Fruit fly (Drosophila melanogaster) whole organism, embryonic: ENCODE results near the gene ppk20.

ENCODE experiments used
- B-H1 ChIP-seq: fragments of 200-800 bp; sonication (Bioruptor generic); IDR thresholded peaks from 3 replicates; pipeline ENCODE4 v1.3.6; 2022; ENCODE audit warnings: missing biosample characterization, missing genetic modification characterization
- CG1024 ChIP-seq: fragments of 200-800 bp; sonication (Bioruptor generic); IDR thresholded peaks from 2 replicates; pipeline ENCODE4 v1.3.6; 2022; ENCODE audit warnings: missing biosample characterization, missing genetic modification characterization
- CG10543 ChIP-seq: fragments of 200-800 bp; sonication (Bioruptor generic); optimal IDR thresholded peaks from 3 replicates; lab custom pipeline; 2017; ENCODE audit warnings: missing biosample characterization, mild to moderate bottlenecking, missing genetic modification characterization, moderate library complexity
- CG11085 ChIP-seq: fragments of 200-800 bp; sonication (Bioruptor generic); IDR thresholded peaks from 2 replicates; pipeline ENCODE4 v1.3.6; 2022; ENCODE audit warnings: missing biosample characterization, missing genetic modification characterization
- CG11504 ChIP-seq: fragments of 200-800 bp; sonication (Bioruptor generic); optimal IDR thresholded peaks from 3 replicates; lab custom pipeline; 2019; ENCODE audit warnings: missing biosample characterization, mild to moderate bottlenecking, missing genetic modification characterization, moderate library complexity
- CG13123 ChIP-seq: fragments of 200-800 bp; sonication (Bioruptor generic); optimal IDR thresholded peaks from 2 replicates; lab custom pipeline; 2016; ENCODE audit warnings: missing biosample characterization, missing genetic modification characterization
- CG18262 ChIP-seq: fragments of 200-800 bp; optimal IDR thresholded peaks from 3 replicates; lab custom pipeline; 2019; ENCODE audit warnings: missing biosample characterization, mild to moderate bottlenecking, missing genetic modification characterization, moderate library complexity
- CG2120 ChIP-seq: fragments of 200-800 bp; sonication (Bioruptor generic); optimal IDR thresholded peaks from 3 replicates; lab custom pipeline; 2016; ENCODE audit warnings: missing biosample characterization, missing genetic modification characterization
- CG2678 ChIP-seq: fragments of 200-800 bp; sonication (Bioruptor generic); optimal IDR thresholded peaks from 3 replicates; lab custom pipeline; 2019; ENCODE audit warnings: missing biosample characterization, mild to moderate bottlenecking, missing genetic modification characterization, moderate library complexity
- CG30403 ChIP-seq: fragments of 200-800 bp; sonication (Bioruptor generic); optimal IDR thresholded peaks from 3 replicates; lab custom pipeline; 2016; ENCODE audit warnings: missing biosample characterization, missing genetic modification characterization
- CG5245 ChIP-seq: fragments of 200-800 bp; sonication (Bioruptor generic); optimal IDR thresholded peaks from 3 replicates; lab custom pipeline; 2016; ENCODE audit warnings: missing biosample characterization, missing genetic modification characterization
- CG5953 ChIP-seq: fragments of 200-800 bp; sonication (Bioruptor generic); IDR thresholded peaks from 2 replicates; pipeline ENCODE4 v1.3.6; 2022; ENCODE audit warnings: missing biosample characterization, missing genetic modification characterization
- CG7357 ChIP-seq: fragments of 200-800 bp; sonication (Bioruptor generic); IDR thresholded peaks from 3 replicates; pipeline ENCODE4 v1.3.6; 2022; ENCODE audit warnings: missing biosample characterization, missing genetic modification characterization
- CG8388 ChIP-seq: fragments of 200-800 bp; sonication (Bioruptor generic); optimal IDR thresholded peaks from 2 replicates; lab custom pipeline; 2019; ENCODE audit warnings: missing biosample characterization, mild to moderate bottlenecking, missing genetic modification characterization, moderate library complexity
- CoRest ChIP-seq: fragments of 200-800 bp; sonication (Bioruptor generic); optimal IDR thresholded peaks from 3 replicates; lab custom pipeline; 2018; ENCODE audit warnings: missing biosample characterization, mild to moderate bottlenecking, missing genetic modification characterization, moderate library complexity
- E2f1 ChIP-seq: fragments of 200-800 bp; sonication (Bioruptor generic); IDR thresholded peaks from 2 replicates; pipeline ENCODE4 v1.3.6; 2022; ENCODE audit warnings: missing biosample characterization, missing genetic modification characterization
- Fer3 ChIP-seq: fragments of 200-800 bp; sonication (Bioruptor generic); optimal IDR thresholded peaks from 2 replicates; lab custom pipeline; 2018; ENCODE audit warnings: missing biosample characterization, mild to moderate bottlenecking, missing genetic modification characterization, moderate library complexity
- H2.0 ChIP-seq: fragments of 200-800 bp; sonication (Bioruptor generic); IDR thresholded peaks from 2 replicates; pipeline ENCODE4 v1.3.6; 2022; ENCODE audit warnings: missing biosample characterization, missing genetic modification characterization
- Hr39 ChIP-seq: fragments of >200 bp; optimal IDR thresholded peaks from 2 replicates; lab custom pipeline; 2017
- Hsf ChIP-seq: fragments of 200-800 bp; sonication (Bioruptor generic); optimal IDR thresholded peaks from 3 replicates; lab custom pipeline; 2016; ENCODE audit warnings: missing biosample characterization, missing genetic modification characterization
- Jarid2 ChIP-seq: fragments of 200-800 bp; sonication (Bioruptor generic); optimal IDR thresholded peaks from 3 replicates; lab custom pipeline; 2017; ENCODE audit warnings: mild to moderate bottlenecking, missing biosample characterization, missing genetic modification reagents, missing genetic modification characterization
- Oli ChIP-seq: fragments of 200-800 bp; sonication (Bioruptor generic); optimal IDR thresholded peaks from 2 replicates; lab custom pipeline; 2018; ENCODE audit warnings: missing biosample characterization, mild to moderate bottlenecking, missing genetic modification characterization, moderate library complexity
- Six4 ChIP-seq: fragments of 200-800 bp; sonication (Bioruptor generic); optimal IDR thresholded peaks from 2 replicates; lab custom pipeline; 2016; ENCODE audit warnings: missing biosample characterization, missing genetic modification characterization
- TFAM ChIP-seq: fragments of 200-800 bp; sonication (Bioruptor generic); optimal IDR thresholded peaks from 2 replicates; lab custom pipeline; 2017; ENCODE audit warnings: missing biosample characterization, missing genetic modification characterization, inconsistent platforms
- Usf ChIP-seq: fragments of 200-800 bp; sonication (Bioruptor generic); optimal IDR thresholded peaks from 2 replicates; lab custom pipeline; 2017; ENCODE audit warnings: missing genotype, missing biosample characterization, missing genetic modification characterization
- ab ChIP-seq: fragments of 200-800 bp; sonication (Bioruptor generic); optimal IDR thresholded peaks from 2 replicates; lab custom pipeline; 2016; ENCODE audit warnings: missing biosample characterization, missing genetic modification characterization
- bcd ChIP-seq: fragments of 200-800 bp; sonication (Bioruptor generic); optimal IDR thresholded peaks from 2 replicates; lab custom pipeline; 2017; ENCODE audit warnings: missing biosample characterization, mild to moderate bottlenecking, missing genetic modification characterization
- cad ChIP-seq: fragments of >200 bp; optimal IDR thresholded peaks from 2 replicates; lab custom pipeline; 2017; ENCODE audit warnings: missing biosample characterization, missing genetic modification characterization
- cg ChIP-seq: fragments of 200-800 bp; sonication (Bioruptor generic); optimal IDR thresholded peaks from 3 replicates; lab custom pipeline; 2019; ENCODE audit warnings: missing biosample characterization, mild to moderate bottlenecking, missing genetic modification characterization, moderate library complexity
- chif ChIP-seq, 2 experiments: fragments of 200-800 bp; sonication (Bioruptor generic); optimal IDR thresholded peaks; 3 replicates each; lab custom pipeline; 2016; ENCODE audit warnings: missing biosample characterization in 2 of 2, missing genetic modification characterization in 2 of 2
- ci ChIP-seq: fragments of 200-800 bp; sonication (Bioruptor generic); IDR thresholded peaks from 3 replicates; pipeline ENCODE4 v1.3.6; 2022; ENCODE audit warnings: missing biosample characterization, missing genetic modification characterization
- da ChIP-seq: fragments of 200-800 bp; sonication (Bioruptor generic); optimal IDR thresholded peaks from 2 replicates; lab custom pipeline; 2016; ENCODE audit warnings: missing biosample characterization, missing genetic modification characterization
- dm ChIP-seq: fragments of 200-800 bp; sonication (Bioruptor generic); optimal IDR thresholded peaks from 3 replicates; lab custom pipeline; 2016; ENCODE audit warnings: missing biosample characterization, missing genetic modification characterization
- dpn ChIP-seq, 2 experiments: fragments of 200-800 bp; sonication (Bioruptor generic); optimal IDR thresholded peaks; 3 replicates each; lab custom pipeline; 2016; ENCODE audit warnings: missing biosample characterization in 2 of 2, missing genetic modification characterization in 2 of 2
- emc ChIP-seq: fragments of 200-800 bp; sonication (Bioruptor generic); optimal IDR thresholded peaks from 2 replicates; lab custom pipeline; 2016; ENCODE audit warnings: missing biosample characterization, missing genetic modification characterization
- gce ChIP-seq: fragments of 200-800 bp; sonication (Bioruptor generic); IDR thresholded peaks from 3 replicates; pipeline ENCODE4 v1.3.6; 2022; ENCODE audit warnings: missing biosample characterization, missing genetic modification characterization
- grau ChIP-seq: fragments of 200-800 bp; optimal IDR thresholded peaks from 3 replicates; lab custom pipeline; 2019; ENCODE audit warnings: missing biosample characterization, mild to moderate bottlenecking, missing genetic modification characterization, moderate library complexity
- gsb-n ChIP-seq: fragments of 200-800 bp; sonication (Bioruptor generic); optimal IDR thresholded peaks from 3 replicates; lab custom pipeline; 2018; ENCODE audit warnings: missing biosample characterization, mild to moderate bottlenecking, missing genetic modification characterization
- ind ChIP-seq: fragments of 200-800 bp; sonication (Bioruptor generic); optimal IDR thresholded peaks from 3 replicates; lab custom pipeline; 2016; ENCODE audit warnings: missing biosample characterization, missing genetic modification characterization
- ken ChIP-seq: fragments of 200-800 bp; sonication (Bioruptor generic); IDR thresholded peaks from 3 replicates; pipeline ENCODE4 v1.3.6; 2022; ENCODE audit warnings: missing biosample characterization, missing genetic modification characterization
- nmo ChIP-seq: fragments of 200-800 bp; sonication (Bioruptor generic); optimal IDR thresholded peaks from 2 replicates; lab custom pipeline; 2018; ENCODE audit warnings: missing biosample characterization, mild to moderate bottlenecking, missing genetic modification characterization, moderate library complexity
- otp ChIP-seq: fragments of 200-800 bp; sonication (Bioruptor generic); IDR thresholded peaks from 3 replicates; pipeline ENCODE4, ENCODE4 v1.3.6; 2022; ENCODE audit warnings: missing biosample characterization, missing genetic modification characterization
- pnt ChIP-seq: fragments of 200-800 bp; sonication (Bioruptor generic); optimal IDR thresholded peaks from 3 replicates; lab custom pipeline; 2016; ENCODE audit warnings: missing biosample characterization, missing genetic modification characterization
- pum ChIP-seq: fragments of 200-800 bp; sonication (Bioruptor generic); optimal IDR thresholded peaks from 2 replicates; lab custom pipeline; 2016; ENCODE audit warnings: missing biosample characterization, missing genetic modification characterization
- scrt ChIP-seq: fragments of 200-800 bp; sonication (Bioruptor generic); optimal IDR thresholded peaks from 2 replicates; lab custom pipeline; 2018; ENCODE audit warnings: missing biosample characterization, mild to moderate bottlenecking, missing genetic modification characterization, moderate library complexity
- sqz ChIP-seq: fragments of 200-800 bp; sonication (Bioruptor generic); optimal IDR thresholded peaks from 3 replicates; lab custom pipeline; 2018; ENCODE audit warnings: missing biosample characterization, mild to moderate bottlenecking, missing genetic modification characterization
- stc ChIP-seq: fragments of 200-800 bp; sonication (Bioruptor generic); IDR thresholded peaks from 2 replicates; pipeline ENCODE4 v1.3.6; 2022; ENCODE audit warnings: missing biosample characterization, missing genetic modification characterization
- tap ChIP-seq: fragments of 200-800 bp; optimal IDR thresholded peaks from 3 replicates; lab custom pipeline; 2019; ENCODE audit warnings: missing biosample characterization, mild to moderate bottlenecking, missing genetic modification characterization, moderate library complexity
- unpg ChIP-seq: fragments of 200-800 bp; sonication (Bioruptor generic); optimal IDR thresholded peaks from 3 replicates; lab custom pipeline; 2018; ENCODE audit warnings: missing biosample characterization, mild to moderate bottlenecking, missing genetic modification characterization, moderate library complexity

The ppk20 gene

DNA sequence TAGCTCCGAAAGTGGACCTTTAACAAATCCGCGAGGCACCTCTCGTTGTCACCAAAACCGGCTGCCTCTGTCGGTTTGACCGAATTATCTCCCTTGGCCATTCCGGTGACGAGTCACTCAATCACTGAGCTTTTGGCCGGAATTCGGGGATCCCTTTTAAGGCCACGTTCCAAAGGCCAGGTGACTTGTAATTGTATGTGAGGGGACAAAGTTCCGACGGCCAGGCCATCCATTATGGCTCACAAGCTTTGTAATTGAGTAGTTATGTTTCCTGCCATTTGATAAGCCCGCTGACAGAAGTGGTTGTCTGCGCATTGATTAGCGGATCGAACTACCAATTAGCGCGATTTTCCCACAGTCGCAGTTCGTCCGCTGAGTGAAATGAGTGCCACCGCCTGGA, at the start of gene ppk20, which contains the start of gene ppk30:
ppk20 (minus strand) TSS at position 101 of the 400 bp plus-strand sequence.
ppk30 (plus strand) TSS at position 373 of the 400 bp plus-strand sequence.
- TF ChIP-seq sqz (GFP tag; lab: Kevin White, UChicago) (no peak), emc (GFP tag; lab: Kevin White, UChicago) (no peak), CG10543 (GFP tag; lab: Kevin White, UChicago) (no peak), ken (no peak), Jarid2 (GFP tag; lab: Kevin White, UChicago) (no peak), cg (GFP tag; lab: Kevin White, UChicago) (no peak), pnt (no peak), Hr39 (no peak), ab (no peak), cad (GFP tag; lab: Kevin White, UChicago) (no peak), CG5953 (GFP tag; lab: Robert Waterston, UW) (no peak), B-H1 (no peak), chif (GFP tag; optimal IDR thresholded peaks at IDR 0.05; lab: Kevin White, UChicago) (no peak)

DNA sequence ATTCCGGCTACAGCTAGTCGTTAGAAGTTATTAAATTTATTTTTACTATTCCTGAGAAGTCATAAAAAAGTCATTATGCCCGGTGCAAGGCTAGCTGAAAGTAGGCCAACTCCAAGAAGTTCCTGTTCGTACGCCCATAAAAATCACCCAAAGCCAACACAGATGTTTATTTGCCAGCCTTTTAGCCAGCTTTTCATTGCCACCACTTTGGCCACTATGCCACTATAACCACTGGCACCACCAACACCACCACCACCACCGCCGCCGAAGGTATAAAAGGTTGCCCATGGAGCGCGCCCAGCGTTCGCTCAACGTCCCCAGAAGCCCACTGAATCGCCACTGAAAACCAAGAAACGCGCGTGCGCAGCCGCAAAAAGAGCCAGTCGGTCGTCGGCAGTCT, 49.7 kb upstream of the ppk20 start, which contains the start of gene CG15506:
CG15506 (plus strand) TSS at position 301 of the 400 bp plus-strand sequence.
- TF ChIP-seq ci, result peak; percentile 18; the same call in 1 of the 3 replicates
- TF ChIP-seq bcd, result no peak
- TF ChIP-seq ken, result peak; percentile 24; the same call in 1 of the 3 replicates

DNA sequence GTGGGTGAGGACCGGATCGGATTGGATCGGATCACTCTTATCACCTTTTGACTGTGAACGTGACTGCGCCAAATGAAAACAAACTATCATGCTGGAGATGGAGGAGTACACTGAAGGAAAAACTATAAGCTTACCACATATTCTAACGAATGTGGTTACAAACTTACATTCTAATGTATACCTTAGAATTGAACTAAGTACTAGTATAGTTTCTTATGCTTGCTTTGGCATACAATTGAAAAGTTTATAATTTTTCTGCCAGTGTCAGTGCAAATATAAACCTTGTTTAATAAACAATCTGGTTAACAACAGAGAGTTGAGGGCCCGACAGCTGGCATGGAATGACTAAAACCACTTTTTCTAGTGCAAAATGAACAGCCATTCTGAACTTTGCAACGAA, 48.8 kb upstream of the ppk20 start:
- TF ChIP-seq otp (0 out of 3 replicates have a peak, but pooled peaks have one; percentile 47), CG8388 (GFP tag; lab: Kevin White, UChicago) (peak; percentile 53), Hsf (GFP tag; lab: Kevin White, UChicago) (peak; percentile 13), tap (tag; lab: Kevin White, UChicago) (peak; percentile 22), gsb-n (tag; lab: Kevin White, UChicago) (peak; percentile 16), CG13123 (no peak), unpg (GFP tag; lab: Kevin White, UChicago) (peak; percentile 64), CG11504 (peak; percentile 55), dpn (GFP tag; optimal IDR thresholded peaks at IDR 0.05; lab: Kevin White, UChicago) (peak in 1 of 2 experiments; percentile 17), CG5245 (GFP tag; lab: Kevin White, UChicago) (no peak), E2f1 (0 out of 2 replicates have a peak, but pooled peaks have one; percentile 15), nmo (GFP tag; lab: Kevin White, UChicago) (peak; percentile 25), dm (GFP tag; lab: Kevin White, UChicago) (no peak), CG2678 (tag; lab: Kevin White, UChicago) (peak; percentile 13), CG11085 (no peak), Six4 (GFP tag; lab: Kevin White, UChicago) (peak; percentile 5), Usf (no peak), Fer3 (tag; lab: Kevin White, UChicago) (peak; percentile 3), CG1024 (GFP tag; lab: Robert Waterston, UW) (peak; percentile 41; the same call in 1 of the 2 replicates), pum (GFP tag; lab: Kevin White, UChicago) (peak; percentile 6), grau (tag; lab: Kevin White, UChicago) (peak; percentile 34), CG7357 (0 out of 3 replicates have a peak, but pooled peaks have one; percentile 17), stc (GFP tag; lab: Robert Waterston, UW) (peak; percentile 41; the same call in 1 of the 2 replicates), CG2120 (GFP tag; lab: Kevin White, UChicago) (peak; percentile 10), da (GFP tag; lab: Kevin White, UChicago) (no peak), CG30403 (GFP tag; lab: Kevin White, UChicago) (peak; percentile 49), scrt (GFP tag; lab: Kevin White, UChicago) (no peak), Oli (tag; lab: Kevin White, UChicago) (peak; percentile 28), CoRest (tag; lab: Kevin White, UChicago) (peak; percentile 6), gce (GFP tag; lab: Robert Waterston, UW) (0 out of 3 replicates have a peak, but pooled peaks have one; percentile 25), TFAM (GFP tag; lab: Kevin White, UChicago) (no peak), CG18262 (peak; percentile 5), H2.0 (GFP tag; lab: Robert Waterston, UW) (peak; percentile 42; the same call in 1 of the 2 replicates), ind (GFP tag; lab: Kevin White, UChicago) (peak; percentile 36)
